Worm (Caenorhabditis elegans) whole organism, L1 larva: ENCODE data around the gene mca-2.

Experiments used
- C04F5.9 ChIP-seq: sonication (generic microtip); optimal IDR thresholded peaks from 2 replicates; lab custom pipeline; 2016; ENCODE audit warnings: missing genetic modification characterization, missing compliant biosample characterization
- C16A3.4 ChIP-seq: fragments of 150-350 bp; optimal IDR thresholded peaks from 2 replicates; lab custom pipeline; 2014; ENCODE audit warnings: missing biosample characterization, missing genetic modification characterization
- F16B12.6 ChIP-seq: fragments of 150-350 bp; optimal IDR thresholded peaks from 2 replicates; lab custom pipeline; 2014; ENCODE audit warnings: missing biosample characterization, missing genetic modification characterization
- Y116A8C.19 ChIP-seq: sonication (generic microtip); optimal IDR thresholded peaks from 2 replicates; lab custom pipeline; 2016; ENCODE audit warnings: missing compliant biosample characterization, missing genetic modification characterization, borderline replicate concordance
- aha-1 ChIP-seq: fragments of 150-350 bp; optimal IDR thresholded peaks from 2 replicates; lab custom pipeline; 2014; ENCODE audit warnings: missing biosample characterization, missing genetic modification characterization
- alr-1 ChIP-seq: fragments of 200-800 bp; sonication (Bioruptor generic); optimal IDR thresholded peaks from 2 replicates; lab custom pipeline; 2018; ENCODE audit warnings: borderline replicate concordance, mild to moderate bottlenecking, missing genetic modification characterization, missing compliant biosample characterization
- ama-1 ChIP-seq: fragments of 150-350 bp; optimal IDR thresholded peaks from 2 replicates; lab custom pipeline; 2014
- blmp-1 ChIP-seq: fragments of 150-350 bp; optimal IDR thresholded peaks from 2 replicates; lab custom pipeline; 2014; ENCODE audit warnings: missing biosample characterization, missing genetic modification characterization
- ceh-63 ChIP-seq: fragments of 200-800 bp; sonication (Bioruptor generic); optimal IDR thresholded peaks from 2 replicates; lab custom pipeline; 2018; ENCODE audit warnings: mild to moderate bottlenecking, missing genetic modification characterization, missing compliant biosample characterization
- ceh-90 ChIP-seq: sonication (generic microtip); optimal IDR thresholded peaks from 2 replicates; lab custom pipeline; 2016; ENCODE audit warnings: missing genetic modification characterization, missing compliant biosample characterization
- efl-1 ChIP-seq, 4 experiments: fragments of 150-350 bp; optimal IDR thresholded peaks in 3 of 4; peaks in 1 of 4; 1 replicate in 1 of 4; 2 replicates in 3 of 4; lab custom pipeline; 2014; ENCODE audit warnings: missing biosample characterization in 2 of 4, missing genetic modification characterization in 2 of 4, missing genetic modification reagents in 2 of 4
- efl-3 ChIP-seq: fragments of 200-800 bp; sonication (Bioruptor generic); optimal IDR thresholded peaks from 2 replicates; lab custom pipeline; 2018; ENCODE audit warnings: mild to moderate bottlenecking, missing genetic modification characterization, missing compliant biosample characterization
- elt-2 ChIP-seq: sonication (generic microtip); optimal IDR thresholded peaks from 2 replicates; lab custom pipeline; 2016; ENCODE audit warnings: missing genetic modification characterization, mild to moderate bottlenecking, inconsistent platforms, missing compliant biosample characterization, missing genetic modification reagents
- fkh-10 ChIP-seq: sonication (generic microtip); optimal IDR thresholded peaks from 2 replicates; lab custom pipeline; 2017; ENCODE audit warnings: missing biosample characterization, missing genetic modification reagents, missing genetic modification characterization
- fkh-8 ChIP-seq: sonication (generic microtip); optimal IDR thresholded peaks from 2 replicates; lab custom pipeline; 2016; ENCODE audit warnings: mild to moderate bottlenecking, missing genetic modification characterization, missing compliant biosample characterization
- fos-1 ChIP-seq: fragments of 150-350 bp; optimal IDR thresholded peaks from 2 replicates; lab custom pipeline; 2014; ENCODE audit warnings: missing biosample characterization, missing genetic modification characterization
- hlh-4 ChIP-seq: sonication (generic microtip); optimal IDR thresholded peaks from 2 replicates; lab custom pipeline; 2016; ENCODE audit warnings: mild to moderate bottlenecking, missing genetic modification characterization, missing compliant biosample characterization
- irx-1 ChIP-seq: sonication (generic microtip); optimal IDR thresholded peaks from 2 replicates; lab custom pipeline; 2016; ENCODE audit warnings: missing genetic modification characterization, missing compliant biosample characterization
- jun-1 ChIP-seq: fragments of 150-350 bp; optimal IDR thresholded peaks from 2 replicates; lab custom pipeline; 2014; ENCODE audit warnings: missing biosample characterization, missing genetic modification reagents, missing genetic modification characterization
- lin-35 ChIP-seq, 2 experiments: fragments of 150-350 bp; optimal IDR thresholded peaks; 2 replicates each; lab custom pipeline; 2014; ENCODE audit warnings: missing biosample characterization in 2 of 2, missing genetic modification characterization in 2 of 2, missing genetic modification reagents in 2 of 2
- mab-9 ChIP-seq: fragments of 200-800 bp; sonication (Bioruptor generic); IDR thresholded peaks from 2 replicates; pipeline ENCODE4 v1.3.6; 2022; ENCODE audit warnings: missing genetic modification reagents, missing genetic modification characterization, missing compliant biosample characterization
- mdl-1 ChIP-seq, 2 experiments: fragments of 150-350 bp; optimal IDR thresholded peaks; 2 replicates each; lab custom pipeline; 2014 to 2017; ENCODE audit warnings: missing biosample characterization in 2 of 2, missing genetic modification characterization in 2 of 2, inconsistent platforms in 1 of 2
- mep-1 ChIP-seq: fragments of 150-350 bp; optimal IDR thresholded peaks from 2 replicates; lab custom pipeline; 2014; ENCODE audit warnings: missing biosample characterization, missing genetic modification characterization
- nhr-11 ChIP-seq: fragments of 150-350 bp; optimal IDR thresholded peaks from 2 replicates; lab custom pipeline; 2014; ENCODE audit warnings: missing biosample characterization, missing genetic modification characterization
- nhr-12 ChIP-seq: sonication (generic microtip); optimal IDR thresholded peaks from 2 replicates; lab custom pipeline; 2017; ENCODE audit warnings: missing biosample characterization, missing genetic modification characterization
- nhr-19 ChIP-seq: fragments of 200-800 bp; sonication (Bioruptor generic); conservative IDR thresholded peaks from 2 replicates; pipeline ENCODE4 v1.3.6; 2022; ENCODE audit warnings: missing genetic modification characterization, missing compliant biosample characterization
- nhr-20 ChIP-seq: sonication (generic microtip); optimal IDR thresholded peaks from 2 replicates; lab custom pipeline; 2016; ENCODE audit warnings: mild to moderate bottlenecking, missing genetic modification characterization, missing compliant biosample characterization
- nhr-237 ChIP-seq: fragments of 150-350 bp; optimal IDR thresholded peaks from 2 replicates; lab custom pipeline; 2014; ENCODE audit warnings: missing biosample characterization, missing genetic modification characterization
- nhr-28 ChIP-seq: fragments of 150-350 bp; optimal IDR thresholded peaks from 2 replicates; lab custom pipeline; 2014; ENCODE audit warnings: missing biosample characterization, missing genetic modification characterization
- nhr-77 ChIP-seq: fragments of 150-350 bp; optimal IDR thresholded peaks from 2 replicates; lab custom pipeline; 2014; ENCODE audit warnings: missing biosample characterization, missing genetic modification characterization
- nhr-85 ChIP-seq: sonication (generic microtip); peaks from one replicate; lab custom pipeline; 2016; ENCODE audit warnings: missing genetic modification characterization, inconsistent platforms, missing compliant biosample characterization
- nhr-90 ChIP-seq: sonication (generic microtip); optimal IDR thresholded peaks from 2 replicates; lab custom pipeline; 2016; ENCODE audit warnings: mild to moderate bottlenecking, missing genetic modification characterization, missing compliant biosample characterization; ENCODE audit not compliant: poor library complexity
- pag-3 ChIP-seq: sonication (generic microtip); optimal IDR thresholded peaks from 2 replicates; lab custom pipeline; 2017; ENCODE audit warnings: missing genetic modification characterization, mild to moderate bottlenecking, missing compliant biosample characterization, antibody characterized with exemption, borderline replicate concordance; ENCODE audit not compliant: insufficient read depth
- pqm-1 ChIP-seq: sonication (generic microtip); optimal IDR thresholded peaks from 3 replicates; lab custom pipeline; 2017; ENCODE audit warnings: missing biosample characterization, missing genetic modification characterization
- rnt-1 ChIP-seq: sonication (generic microtip); optimal IDR thresholded peaks from 2 replicates; lab custom pipeline; 2016; ENCODE audit warnings: mild to moderate bottlenecking, missing genetic modification characterization, moderate library complexity, missing compliant biosample characterization
- snpc-4 ChIP-seq: fragments of 150-350 bp; optimal IDR thresholded peaks from 2 replicates; lab custom pipeline; 2014; ENCODE audit warnings: missing biosample characterization, missing genetic modification characterization
- sox-4 ChIP-seq: sonication (generic microtip); optimal IDR thresholded peaks from 2 replicates; lab custom pipeline; 2016; ENCODE audit warnings: missing genetic modification characterization, missing compliant biosample characterization
- sup-37 ChIP-seq: fragments of 200-800 bp; sonication (Bioruptor generic); optimal IDR thresholded peaks from 2 replicates; lab custom pipeline; 2018; ENCODE audit warnings: mild to moderate bottlenecking, missing genetic modification characterization, missing compliant biosample characterization
- swsn-7 ChIP-seq: sonication (generic microtip); optimal IDR thresholded peaks from 2 replicates; lab custom pipeline; 2016; ENCODE audit warnings: missing genetic modification characterization, missing compliant biosample characterization
- tbx-2 ChIP-seq: sonication (generic microtip); optimal IDR thresholded peaks from 2 replicates; lab custom pipeline; 2016; ENCODE audit warnings: missing genetic modification characterization, missing compliant biosample characterization
- tlp-1 ChIP-seq: fragments of 150-350 bp; optimal IDR thresholded peaks from 2 replicates; lab custom pipeline; 2014; ENCODE audit warnings: missing biosample characterization, missing genetic modification characterization
- unc-62 ChIP-seq: fragments of 150-350 bp; optimal IDR thresholded peaks from 2 replicates; lab custom pipeline; 2014; ENCODE audit warnings: missing biosample characterization, missing genetic modification reagents, missing genetic modification characterization
- unc-86 ChIP-seq: sonication (generic microtip); optimal IDR thresholded peaks from 2 replicates; lab custom pipeline; 2016; ENCODE audit warnings: missing genetic modification characterization, missing compliant biosample characterization
- xbp-1 ChIP-seq: sonication (generic microtip); optimal IDR thresholded peaks from 2 replicates; lab custom pipeline; 2016; ENCODE audit warnings: missing genetic modification characterization, missing compliant biosample characterization
- zip-4 ChIP-seq: fragments of 200-800 bp; sonication (Bioruptor generic); optimal IDR thresholded peaks from 2 replicates; lab custom pipeline; 2018; ENCODE audit warnings: mild to moderate bottlenecking, missing genetic modification characterization, moderate library complexity, missing compliant biosample characterization
- ztf-11 ChIP-seq, 2 experiments: sonication (generic microtip); optimal IDR thresholded peaks; 2 replicates each; lab custom pipeline; 2016 to 2017; ENCODE audit warnings: missing genetic modification characterization in 2 of 2, missing biosample characterization in 1 of 2, missing compliant biosample characterization in 1 of 2

mca-2 gene

ce11 chrIV:2083734-2084133 is at the start of gene mca-2:
Gene mca-2 (plus strand): TSS chrIV:2084034.
- TF ChIP-seq hlh-4 (tag; lab: Kevin White, UChicago) (no peak), F16B12.6 (tag; lab: Kevin White, UChicago) (no peak), lin-35 (GFP tag; optimal IDR thresholded peaks at IDR 0.05; lab: Kevin White, UChicago) (no peak), tlp-1 (no peak), jun-1 (no peak), irx-1 (tag; lab: Kevin White, UChicago) (no peak), C16A3.4 (no peak), tbx-2 (tag; lab: Kevin White, UChicago) (no peak), Y116A8C.19 (tag; lab: Kevin White, UChicago) (no peak), rnt-1 (tag; lab: Kevin White, UChicago) (no peak), pqm-1 (tag; lab: Kevin White, UChicago) (no peak), nhr-28 (tag; lab: Kevin White, UChicago) (no peak), efl-1 (optimal IDR thresholded peaks at IDR 0.05; lab: Kevin White, UChicago) (no peak), efl-1 (GFP tag; optimal IDR thresholded peaks at IDR 0.05 in 1 of 2; lab: Kevin White, UChicago) (no peak), fos-1 (tag; lab: Kevin White, UChicago) (no peak), nhr-90 (tag; lab: Kevin White, UChicago) (no peak), ceh-63 (GFP tag; lab: Kevin White, UChicago) (no peak)

DNA sequence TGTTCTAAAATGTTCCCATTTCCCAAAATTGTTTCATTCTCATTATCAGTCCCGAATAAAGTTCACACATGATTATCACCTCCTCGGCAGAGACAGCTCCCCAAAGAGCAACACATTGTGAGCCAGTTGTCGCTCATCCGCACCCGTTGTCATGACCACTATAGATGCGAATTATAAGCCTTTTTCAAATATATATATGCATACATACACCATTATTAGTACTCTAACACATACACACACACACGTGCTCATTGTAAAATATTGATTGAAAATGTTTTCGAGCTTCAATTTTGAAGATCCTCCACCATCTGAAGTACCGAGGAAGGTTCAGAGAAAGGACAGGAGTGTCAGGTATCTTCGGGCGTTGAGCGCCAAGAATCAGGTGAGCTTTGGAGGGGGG is 46.9 kb upstream of the mca-2 start, which contains the start of the genes Y76B12C.9 and cng-2:
Y76B12C.9 (minus strand) TSS at position 101 of the 400 bp plus-strand sequence.
cng-2 (plus strand) TSS at position 218 of the 400 bp plus-strand sequence.
- no peak for TF ChIP-seq irx-1 (tag; lab: Kevin White, UChicago)
- TF ChIP-seq nhr-11 (tag; lab: Kevin White, UChicago) = no peak
- no peak for TF ChIP-seq nhr-19 (GFP tag; lab: Robert Waterston, UW)
- TF ChIP-seq xbp-1 (tag; lab: Kevin White, UChicago) = no peak
- TF ChIP-seq ama-1 (lab: Kevin White, UChicago) = no peak
- TF ChIP-seq C04F5.9 (tag; lab: Kevin White, UChicago) = no peak
- no peak for TF ChIP-seq alr-1 (tag; lab: Kevin White, UChicago)
- peak; percentile 5 for TF ChIP-seq fkh-8 (tag; lab: Kevin White, UChicago)

- TF ChIP-seq nhr-12 (tag; lab: Kevin White, UChicago) (no peak), nhr-85 (tag; lab: Kevin White, UChicago) (peak; percentile 49)
Observed at ce11 chrIV:2037497-2037896, 46.3 kb upstream of the mca-2 start.

DNA sequence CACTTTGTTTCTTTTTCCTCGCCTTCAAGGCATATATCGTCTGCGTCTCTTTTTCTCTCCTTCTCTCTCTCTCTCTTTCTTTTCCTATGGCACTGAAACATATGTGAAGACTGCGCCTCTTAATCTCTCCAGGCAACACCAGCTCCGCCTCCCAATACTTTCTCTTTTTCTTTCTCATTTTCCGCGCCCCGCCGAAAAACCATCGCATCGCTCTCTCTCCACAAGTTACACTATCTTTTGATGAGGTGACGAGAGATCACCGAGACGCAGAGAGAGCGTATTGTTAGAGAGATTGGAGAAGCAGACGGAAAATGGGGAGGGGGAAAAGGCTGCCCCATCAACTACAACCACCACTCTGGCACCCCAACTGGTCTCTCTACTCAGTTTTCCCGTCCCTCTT is 35.0 kb upstream of the mca-2 start:
- TF ChIP-seq mab-9 (GFP tag; lab: Robert Waterston, UW) = peak; percentile 50; the same call in 1 of the 2 replicates
- TF ChIP-seq ama-1 (lab: Kevin White, UChicago) = peak; percentile 26
- peak; percentile 70 for TF ChIP-seq nhr-77
- peak; percentile 57 for TF ChIP-seq snpc-4 (tag; lab: Kevin White, UChicago)
- TF ChIP-seq mep-1 (tag; lab: Kevin White, UChicago) = peak; percentile 81
- peak; percentile 65 for TF ChIP-seq nhr-90 (tag; lab: Kevin White, UChicago)
- peak; percentile 75 for TF ChIP-seq jun-1
- TF ChIP-seq ceh-63 (GFP tag; lab: Kevin White, UChicago) = no peak
- no peak for TF ChIP-seq unc-62 (GFP tag; lab: Kevin White, UChicago)
- TF ChIP-seq mdl-1 (tag; optimal IDR thresholded peaks at IDR 0.05; lab: Kevin White, UChicago) = peak in 1 of 2 experiments; percentile 34
- no peak for TF ChIP-seq tlp-1
- TF ChIP-seq ceh-90 (tag; lab: Kevin White, UChicago) = no peak
- TF ChIP-seq sox-4 (tag; lab: Kevin White, UChicago) = no peak
- TF ChIP-seq fos-1 (tag; lab: Kevin White, UChicago) = peak; percentile 59
- peak; percentile 91 for TF ChIP-seq fkh-10
- TF ChIP-seq swsn-7 (tag; lab: Kevin White, UChicago) = peak; percentile 85
- no peak for TF ChIP-seq alr-1 (tag; lab: Kevin White, UChicago)
- TF ChIP-seq nhr-28 (tag; lab: Kevin White, UChicago) = no peak
- TF ChIP-seq pag-3 (tag; lab: Kevin White, UChicago) = no peak
- peak; percentile 99 for TF ChIP-seq blmp-1 (tag; lab: Kevin White, UChicago)
- no peak for TF ChIP-seq elt-2 (tag; lab: Kevin White, UChicago)
- TF ChIP-seq aha-1 (tag; lab: Kevin White, UChicago) = no peak
- no peak for TF ChIP-seq efl-3 (GFP tag; lab: Kevin White, UChicago)
- TF ChIP-seq nhr-20 = peak; percentile 83
- no peak for TF ChIP-seq nhr-11 (tag; lab: Kevin White, UChicago)
- no peak for TF ChIP-seq zip-4 (GFP tag; lab: Kevin White, UChicago)
- peak in 1 of 2 experiments; percentile 11 for TF ChIP-seq ztf-11 (tag; optimal IDR thresholded peaks at IDR 0.05; lab: Kevin White, UChicago)
- TF ChIP-seq sup-37 (GFP tag; lab: Kevin White, UChicago) = no peak
- peak; percentile 59 for TF ChIP-seq unc-86 (tag; lab: Kevin White, UChicago)
- peak; percentile 49 for TF ChIP-seq nhr-237 (tag; lab: Kevin White, UChicago)
